Fruit fly (Drosophila melanogaster) whole organism, pupa: ENCODE data around the gene CG5139.

Source experiments
- CG10348 ChIP-seq: fragments of 200-800 bp; sonication (Bioruptor generic); IDR thresholded peaks from 2 replicates; pipeline ENCODE4 v1.3.6; 2022; ENCODE audit warnings: missing biosample characterization, missing genetic modification characterization
- CG14655 ChIP-seq: fragments of 200-800 bp; sonication (Bioruptor generic); optimal IDR thresholded peaks from 3 replicates; lab custom pipeline; 2017; ENCODE audit warnings: mild to moderate bottlenecking, missing biosample characterization, missing genetic modification reagents, missing genetic modification characterization
- CG15710 ChIP-seq: fragments of 200-800 bp; sonication (Bioruptor generic); optimal IDR thresholded peaks from 2 replicates; lab custom pipeline; 2018; ENCODE audit warnings: missing biosample characterization, mild to moderate bottlenecking, missing genetic modification characterization, moderate library complexity
- CG17806 ChIP-seq: fragments of 200-800 bp; sonication (Bioruptor generic); optimal IDR thresholded peaks from 2 replicates; lab custom pipeline; 2018; ENCODE audit warnings: missing biosample characterization, mild to moderate bottlenecking, missing genetic modification characterization, moderate library complexity
- CG34367 ChIP-seq: fragments of 200-800 bp; sonication (Bioruptor generic); optimal IDR thresholded peaks from 2 replicates; lab custom pipeline; 2018; ENCODE audit warnings: missing biosample characterization, mild to moderate bottlenecking, missing genetic modification characterization
- D1 ChIP-seq: fragments of 200-800 bp; sonication (Bioruptor generic); optimal IDR thresholded peaks from 2 replicates; lab custom pipeline; 2018; ENCODE audit warnings: missing biosample characterization, mild to moderate bottlenecking, missing genetic modification characterization, moderate library complexity
- EcR ChIP-seq: fragments of 200-800 bp; sonication (Bioruptor generic); optimal IDR thresholded peaks from 3 replicates; lab custom pipeline; 2019; ENCODE audit warnings: missing biosample characterization, missing genetic modification characterization, mild to moderate bottlenecking, moderate library complexity, missing genetic modification reagents
- Pif1A ChIP-seq: fragments of 200-800 bp; sonication (Bioruptor generic); optimal IDR thresholded peaks from 3 replicates; lab custom pipeline; 2016; ENCODE audit warnings: missing biosample characterization, missing genetic modification characterization
- Snoo ChIP-seq: fragments of 200-800 bp; sonication (Bioruptor generic); optimal IDR thresholded peaks from 3 replicates; lab custom pipeline; 2017; ENCODE audit warnings: missing biosample characterization, mild to moderate bottlenecking, missing genetic modification characterization, inconsistent platforms
- fd96Ca ChIP-seq: fragments of 200-800 bp; sonication (Bioruptor generic); IDR thresholded peaks from 3 replicates; pipeline ENCODE4 v1.3.6; 2022; ENCODE audit warnings: missing biosample characterization, missing genetic modification characterization

dm6 chr2L:1213587-1213986, 14.5 kb upstream of the CG5139 start:
- TF ChIP-seq D1, result no peak
- TF ChIP-seq fd96Ca (GFP tag; lab: Robert Waterston, UW), result no peak
- no peak for TF ChIP-seq CG15710 (tag; lab: Kevin White, UChicago)
- no peak for TF ChIP-seq CG14655 (GFP tag; lab: Kevin White, UChicago)
- TF ChIP-seq CG17806 (tag; lab: Kevin White, UChicago), result no peak
- no peak for TF ChIP-seq CG34367 (tag; lab: Kevin White, UChicago)
- no peak for TF ChIP-seq CG10348 (GFP tag; lab: Robert Waterston, UW)
- TF ChIP-seq Snoo, result no peak
- no peak for TF ChIP-seq EcR (GFP tag; lab: Kevin White, UChicago)
- TF ChIP-seq Pif1A (GFP tag; lab: Kevin White, UChicago), result no peak
